Worm (Caenorhabditis elegans) whole organism, midembryonic: ENCODE data around the gene K09H11.4.

Experiments used
- T22C8.4 ChIP-seq: fragments of 200-800 bp; sonication (Bioruptor generic); IDR thresholded peaks from 2 replicates; pipeline ENCODE4 v1.3.6; 2022; ENCODE audit warnings: missing genetic modification characterization, missing compliant biosample characterization
- cog-1 ChIP-seq: sonication (generic microtip); optimal IDR thresholded peaks from 2 replicates; lab custom pipeline; 2016; ENCODE audit warnings: missing genetic modification characterization, missing compliant biosample characterization
- flt-1 ChIP-seq: fragments of 200-800 bp; sonication (Bioruptor generic); IDR thresholded peaks from 2 replicates; pipeline ENCODE4 v1.3.6; 2022; ENCODE audit warnings: missing genetic modification characterization, missing compliant biosample characterization
- klf-2 ChIP-seq: fragments of 200-800 bp; sonication (Bioruptor generic); conservative IDR thresholded peaks from 2 replicates; pipeline ENCODE4 v1.3.6; 2022; ENCODE audit warnings: missing genetic modification reagents, missing genetic modification characterization, missing compliant biosample characterization
- med-1 ChIP-seq: sonication (generic microtip); optimal IDR thresholded peaks from 2 replicates; lab custom pipeline; 2017; ENCODE audit warnings: missing genetic modification characterization, mild to moderate bottlenecking, missing compliant biosample characterization, antibody characterized with exemption, missing genetic modification reagents; ENCODE audit not compliant: insufficient read depth
- ref-1 ChIP-seq: fragments of 200-800 bp; sonication (Bioruptor generic); conservative IDR thresholded peaks from 2 replicates; pipeline ENCODE4 v1.3.6; 2022; ENCODE audit warnings: missing genetic modification reagents, missing genetic modification characterization, missing compliant biosample characterization
- tab-1 ChIP-seq: fragments of 200-800 bp; sonication (Bioruptor generic); IDR thresholded peaks from 2 replicates; pipeline ENCODE4 v1.3.6; 2022; ENCODE audit warnings: missing genetic modification characterization, missing compliant biosample characterization
- ztf-23 ChIP-seq: fragments of 200-800 bp; sonication (Bioruptor generic); IDR thresholded peaks from 2 replicates; pipeline ENCODE4 v1.3.6; 2022; ENCODE audit warnings: missing genetic modification reagents, missing genetic modification characterization, missing compliant biosample characterization
- ztf-29 ChIP-seq: fragments of 200-800 bp; sonication (Bioruptor generic); IDR thresholded peaks from 2 replicates; pipeline ENCODE4 v1.3.6; 2022; ENCODE audit warnings: missing genetic modification reagents, missing genetic modification characterization, missing compliant biosample characterization

K09H11.4 gene

ce11 chrV:5726463-5726862, at the start of gene K09H11.4:
Gene K09H11.4, minus strand, starts transcription at chrV:5726563.
- TF ChIP-seq ztf-29: no peak
- TF ChIP-seq T22C8.4 (GFP tag; lab: Robert Waterston, UW): no peak
- no peak for TF ChIP-seq med-1 (GFP tag; lab: Kevin White, UChicago)
- no peak for TF ChIP-seq tab-1 (GFP tag; lab: Robert Waterston, UW)
- TF ChIP-seq ztf-23: no peak
- no peak for TF ChIP-seq ref-1 (GFP tag; lab: Robert Waterston, UW)
- no peak for TF ChIP-seq klf-2 (GFP tag; lab: Robert Waterston, UW)
- no peak for TF ChIP-seq cog-1 (tag; lab: Kevin White, UChicago)
- TF ChIP-seq flt-1: no peak

ce11 chrV:5774137-5774536, 47.8 kb upstream of the K09H11.4 start:
- TF ChIP-seq ref-1 (GFP tag; lab: Robert Waterston, UW): no peak
- no peak for TF ChIP-seq klf-2 (GFP tag; lab: Robert Waterston, UW)
- TF ChIP-seq ztf-23: no peak
- TF ChIP-seq med-1 (GFP tag; lab: Kevin White, UChicago): no peak
- no peak for TF ChIP-seq T22C8.4 (GFP tag; lab: Robert Waterston, UW)
- no peak for TF ChIP-seq cog-1 (tag; lab: Kevin White, UChicago)
- TF ChIP-seq ztf-29: no peak
- TF ChIP-seq flt-1: no peak
- no peak for TF ChIP-seq tab-1 (GFP tag; lab: Robert Waterston, UW)

- no peak for TF ChIP-seq flt-1
- no peak for TF ChIP-seq med-1 (GFP tag; lab: Kevin White, UChicago)
- no peak for TF ChIP-seq ref-1 (GFP tag; lab: Robert Waterston, UW)
- TF ChIP-seq tab-1 (GFP tag; lab: Robert Waterston, UW): no peak
- TF ChIP-seq T22C8.4 (GFP tag; lab: Robert Waterston, UW): no peak
- TF ChIP-seq cog-1 (tag; lab: Kevin White, UChicago): no peak
- TF ChIP-seq ztf-23: no peak
- TF ChIP-seq klf-2 (GFP tag; lab: Robert Waterston, UW): no peak
- no peak for TF ChIP-seq ztf-29
Observed at ce11 chrV:5772503-5772902, 46.1 kb upstream of the K09H11.4 start.

- TF ChIP-seq ref-1 (GFP tag; lab: Robert Waterston, UW) (no peak), ztf-23 (no peak), T22C8.4 (GFP tag; lab: Robert Waterston, UW) (no peak), klf-2 (GFP tag; lab: Robert Waterston, UW) (no peak), cog-1 (tag; lab: Kevin White, UChicago) (no peak), flt-1 (no peak), tab-1 (GFP tag; lab: Robert Waterston, UW) (no peak)
Observed at ce11 chrV:5771627-5772026, 45.3 kb upstream of the K09H11.4 start, which contains the start of gene F44E7.3. Gene F44E7.3, plus strand, starts transcription at chrV:5771945.

ce11 chrV:5769999-5770398, 43.6 kb upstream of the K09H11.4 start:
- TF ChIP-seq klf-2 (GFP tag; lab: Robert Waterston, UW) (no peak), flt-1 (no peak), med-1 (GFP tag; lab: Kevin White, UChicago) (no peak), tab-1 (GFP tag; lab: Robert Waterston, UW) (no peak), ztf-29 (no peak), ref-1 (GFP tag; lab: Robert Waterston, UW) (no peak), cog-1 (tag; lab: Kevin White, UChicago) (no peak)

ce11 chrV:5769500-5769899, 43.1 kb upstream of the K09H11.4 start:
- TF ChIP-seq ref-1 (GFP tag; lab: Robert Waterston, UW) (no peak), T22C8.4 (GFP tag; lab: Robert Waterston, UW) (no peak), med-1 (GFP tag; lab: Kevin White, UChicago) (no peak), flt-1 (no peak), cog-1 (tag; lab: Kevin White, UChicago) (no peak), tab-1 (GFP tag; lab: Robert Waterston, UW) (no peak), ztf-23 (no peak), klf-2 (GFP tag; lab: Robert Waterston, UW) (no peak), ztf-29 (no peak)

ce11 chrV:5768292-5768695, 41.9 kb upstream of the K09H11.4 start:
- TF ChIP-seq cog-1 (tag; lab: Kevin White, UChicago): no peak
- TF ChIP-seq med-1 (GFP tag; lab: Kevin White, UChicago): no peak
- TF ChIP-seq ztf-29: no peak
- TF ChIP-seq ztf-23: no peak
- no peak for TF ChIP-seq T22C8.4 (GFP tag; lab: Robert Waterston, UW)
- TF ChIP-seq flt-1: no peak
- no peak for TF ChIP-seq tab-1 (GFP tag; lab: Robert Waterston, UW)
- TF ChIP-seq klf-2 (GFP tag; lab: Robert Waterston, UW): no peak
- TF ChIP-seq ref-1 (GFP tag; lab: Robert Waterston, UW): no peak

ce11 chrV:5765081-5765480, 38.7 kb upstream of the K09H11.4 start, which contains the start of gene pgph-2:
Gene pgph-2, plus strand, starts transcription at chrV:5765127.
- no peak for TF ChIP-seq med-1 (GFP tag; lab: Kevin White, UChicago)
- TF ChIP-seq klf-2 (GFP tag; lab: Robert Waterston, UW): no peak
- TF ChIP-seq ref-1 (GFP tag; lab: Robert Waterston, UW): no peak
- no peak for TF ChIP-seq T22C8.4 (GFP tag; lab: Robert Waterston, UW)

- no peak for TF ChIP-seq flt-1
- no peak for TF ChIP-seq T22C8.4 (GFP tag; lab: Robert Waterston, UW)
- TF ChIP-seq tab-1 (GFP tag; lab: Robert Waterston, UW): no peak
- TF ChIP-seq ref-1 (GFP tag; lab: Robert Waterston, UW): no peak
- TF ChIP-seq med-1 (GFP tag; lab: Kevin White, UChicago): no peak
- no peak for TF ChIP-seq cog-1 (tag; lab: Kevin White, UChicago)
- TF ChIP-seq klf-2 (GFP tag; lab: Robert Waterston, UW): no peak
- no peak for TF ChIP-seq ztf-29
- TF ChIP-seq ztf-23: no peak
Observed at ce11 chrV:5763787-5764186, 37.4 kb upstream of the K09H11.4 start, which contains the start of gene pgph-3. Gene pgph-3, minus strand, starts transcription at chrV:5763846.

ce11 chrV:5760132-5760531, 33.8 kb upstream of the K09H11.4 start, which contains the start of gene C53A3.1:
Gene C53A3.1, minus strand, starts transcription at chrV:5760232.
- TF ChIP-seq tab-1 (GFP tag; lab: Robert Waterston, UW) (no peak), med-1 (GFP tag; lab: Kevin White, UChicago) (no peak), flt-1 (no peak), cog-1 (tag; lab: Kevin White, UChicago) (no peak), ref-1 (GFP tag; lab: Robert Waterston, UW) (no peak), klf-2 (GFP tag; lab: Robert Waterston, UW) (no peak), ztf-29 (no peak), T22C8.4 (GFP tag; lab: Robert Waterston, UW) (no peak), ztf-23 (no peak)
